Worm (Caenorhabditis elegans): ENCODE measurements around the gene dkc-1.

dkc-1 gene

DNA sequence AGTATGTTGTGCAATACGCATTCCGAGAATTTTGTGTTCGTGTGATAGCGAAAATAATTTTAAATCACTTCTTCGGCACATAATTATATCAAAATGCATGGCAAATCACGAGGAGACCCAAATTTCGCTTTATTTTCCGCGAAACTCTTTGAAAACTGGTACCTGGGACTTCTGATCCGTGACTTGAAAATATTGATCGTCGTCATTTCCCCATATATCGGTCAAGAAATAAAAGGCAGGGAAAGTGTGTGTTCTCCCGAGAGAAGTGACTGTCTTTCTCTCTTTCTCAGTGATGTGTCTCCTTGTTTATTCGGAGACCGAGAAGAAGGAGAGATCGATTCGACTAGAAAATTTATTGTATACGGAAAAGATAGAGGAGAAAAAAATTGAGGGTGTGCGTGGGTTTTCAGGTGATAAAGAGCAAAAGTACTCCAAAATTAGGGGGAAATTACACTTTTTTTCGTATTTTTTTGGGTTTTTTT, 37.0 kb upstream of the dkc-1 start, which contains the start of gene W09D10.5 (continued):
- no peak for TF ChIP-seq ztf-22 (GFP tag; optimal IDR thresholded peaks at IDR 0.05)
- peak; percentile 20; the same call in 1 of the 2 replicates for TF ChIP-seq ceh-100 (GFP tag; IDR thresholded peaks at IDR 0.05)
- no peak for TF ChIP-seq aptf-2 (GFP tag; conservative IDR thresholded peaks at IDR 0.05)
- TF ChIP-seq hmg-20 (GFP tag; IDR thresholded peaks at IDR 0.05) = no peak
- TF ChIP-seq ceh-27 (GFP tag; optimal IDR thresholded peaks at IDR 0.05) = no peak
- peak; percentile 53 for TF ChIP-seq athp-1 (tag; optimal IDR thresholded peaks at IDR 0.05)
- no peak; the same call in 1 of the 2 replicates for TF ChIP-seq aptf-3 (GFP tag; IDR thresholded peaks at IDR 0.05)
- TF ChIP-seq ets-4 (GFP tag; optimal IDR thresholded peaks at IDR 0.05) = no peak
- TF ChIP-seq zim-3 (tag; optimal IDR thresholded peaks at IDR 0.05) = peak; percentile 78
- peak; percentile 56 for TF ChIP-seq mel-28 (tag; optimal IDR thresholded peaks at IDR 0.05; ENCODE audit: borderline replicate concordance)
- no peak for TF ChIP-seq lsy-27 (tag; optimal IDR thresholded peaks at IDR 0.05; ENCODE audit: borderline replicate concordance, insufficient read depth)
- TF ChIP-seq rpc-1 (optimal IDR thresholded peaks at IDR 0.05) = no peak
- no peak for TF ChIP-seq rpc-1 (tag; optimal IDR thresholded peaks at IDR 0.05)
- TF ChIP-seq Y53G8AR.9 (GFP tag; conservative IDR thresholded peaks at IDR 0.05) = peak; percentile 42; the same call in 1 of the 2 replicates
- TF ChIP-seq atf-7 (tag; optimal IDR thresholded peaks at IDR 0.05) = peak; percentile 38
- no peak for TF ChIP-seq F49E8.2 (tag; optimal IDR thresholded peaks at IDR 0.05; ENCODE audit: insufficient read depth)
- TF ChIP-seq snpc-4 (GFP tag; optimal IDR thresholded peaks at IDR 0.05) = no peak
- TF ChIP-seq snpc-4 (tag; optimal IDR thresholded peaks at IDR 0.05) = no peak
- peak; percentile 26 for TF ChIP-seq die-1 (tag; optimal IDR thresholded peaks at IDR 0.05)
- TF ChIP-seq akir-1 (GFP tag; optimal IDR thresholded peaks at IDR 0.05) = no peak
- TF ChIP-seq rcor-1 (GFP tag; IDR thresholded peaks at IDR 0.05) = no peak
- TF ChIP-seq chd-7 (tag; optimal IDR thresholded peaks at IDR 0.05) = peak; percentile 74
- TF ChIP-seq fkh-3 (tag; optimal IDR thresholded peaks at IDR 0.05) = no peak
- TF ChIP-seq ama-1 (optimal IDR thresholded peaks at IDR 0.05) = peak; percentile 82
- no peak for TF ChIP-seq ama-1 (GFP tag; optimal IDR thresholded peaks at IDR 0.05)
- TF ChIP-seq egl-44 (GFP tag; IDR thresholded peaks at IDR 0.05) = no peak
- peak; percentile 37 for TF ChIP-seq ceh-79 (tag; optimal IDR thresholded peaks at IDR 0.05)
- 0 out of 2 replicates have a peak, but pooled peaks have one; percentile 27 for TF ChIP-seq Y67H2A.10 (GFP tag; conservative IDR thresholded peaks at IDR 0.05)
- TF ChIP-seq ccch-3 (GFP tag; optimal IDR thresholded peaks at IDR 0.05) = no peak
- peak; percentile 56; the same call in 1 of the 2 replicates for TF ChIP-seq hsf-1 (GFP tag; IDR thresholded peaks at IDR 0.05)
- TF ChIP-seq C06A6.2 (GFP tag; conservative IDR thresholded peaks at IDR 0.05) = no peak; the same call in 1 of the 2 replicates
- TF ChIP-seq dpff-1 (tag; optimal IDR thresholded peaks at IDR 0.05) = no peak
- TF ChIP-seq Y79H2A.3 (GFP tag; conservative IDR thresholded peaks at IDR 0.05) = no peak
- TF ChIP-seq dpl-1 (GFP tag; optimal IDR thresholded peaks at IDR 0.05) = no peak
- peak; percentile 57; the same call in 1 of the 2 replicates for TF ChIP-seq ekl-4 (GFP tag; IDR thresholded peaks at IDR 0.05)
- peak; percentile 27 for TF ChIP-seq ZK185.1 (tag; optimal IDR thresholded peaks at IDR 0.05; ENCODE audit: poor library complexity, severe bottlenecking)
- TF ChIP-seq ztf-28 (GFP tag; IDR thresholded peaks at IDR 0.05) = no peak
- TF ChIP-seq madf-10 (tag; optimal IDR thresholded peaks at IDR 0.05) = peak; percentile 18
- no peak for TF ChIP-seq lin-26 (GFP tag; IDR thresholded peaks at IDR 0.05)
- peak; percentile 2 for TF ChIP-seq F22D6.2 (tag; optimal IDR thresholded peaks at IDR 0.05)
- TF ChIP-seq egl-18 (GFP tag; IDR thresholded peaks at IDR 0.05) = no peak
- peak; percentile 45 for TF ChIP-seq nhr-90 (tag; optimal IDR thresholded peaks at IDR 0.05)
- peak; percentile 57 for TF ChIP-seq B0035.1 (tag; optimal IDR thresholded peaks at IDR 0.05)
- no peak for TF ChIP-seq nfya-2 (GFP tag; IDR thresholded peaks at IDR 0.05)
- TF ChIP-seq Y53F4B.3 (GFP tag; IDR thresholded peaks at IDR 0.05) = no peak
- no peak for TF ChIP-seq snpc-1.3 (tag; optimal IDR thresholded peaks at IDR 0.05; ENCODE audit: insufficient read depth)
- peak; percentile 15 for TF ChIP-seq gei-17 (GFP tag; optimal IDR thresholded peaks at IDR 0.05)
- no peak for TF ChIP-seq let-526 (GFP tag; IDR thresholded peaks at IDR 0.05)
- TF ChIP-seq tbx-9 (tag; optimal IDR thresholded peaks at IDR 0.05; ENCODE audit: borderline replicate concordance) = no peak
